Worm (Caenorhabditis elegans) whole organism, mixed stage, embryonic: ENCODE results near the gene T19E7.6.

Experiments
- ces-1 ChIP-seq: fragments of 150-350 bp; optimal IDR thresholded peaks from 2 replicates; lab custom pipeline; 2014; ENCODE audit warnings: missing biosample characterization, missing genetic modification reagents, missing genetic modification characterization
- pha-4 ChIP-seq: fragments of 150-350 bp; optimal IDR thresholded peaks from 2 replicates; lab custom pipeline; 2018; ENCODE audit warnings: missing biosample characterization, missing genetic modification reagents, missing genetic modification characterization
- unc-39 ChIP-seq: fragments of 150-350 bp; optimal IDR thresholded peaks from 2 replicates; lab custom pipeline; 2014; ENCODE audit warnings: missing biosample characterization, missing genetic modification characterization

DNA sequence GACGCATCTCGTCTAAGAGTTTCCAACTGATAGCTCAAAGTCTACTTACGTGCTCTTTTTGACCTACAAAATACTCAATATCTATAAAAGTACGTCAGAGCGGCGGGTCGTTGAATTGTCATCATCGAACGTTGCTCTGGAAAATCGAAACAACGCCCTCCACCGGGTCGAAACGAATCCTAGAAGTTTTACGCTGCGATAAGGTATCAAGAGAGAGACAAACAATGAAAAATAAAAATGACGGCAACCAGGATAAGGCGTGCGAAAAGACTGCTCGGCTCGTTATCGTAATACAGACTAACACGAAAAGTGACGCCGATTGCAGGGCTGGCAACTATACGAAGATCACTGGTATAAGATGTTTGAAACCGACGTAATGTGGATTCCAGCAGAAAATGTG lies 15.1 kb downstream of the T19E7.6 start:
- no peak for TF ChIP-seq ces-1 (GFP tag; lab: Kevin White, UChicago)
- no peak for TF ChIP-seq unc-39 (tag; lab: Kevin White, UChicago)
- TF ChIP-seq pha-4 (tag; lab: Kevin White, UChicago): no peak
